Worm (Caenorhabditis elegans) whole organism, mixed stage, embryonic: Measurements from ENCODE around the gene Y82E9BR.22.

Source experiments
- blmp-1 ChIP-seq: fragments of 150-350 bp; optimal IDR thresholded peaks from 2 replicates; lab custom pipeline; 2014; ENCODE audit warnings: missing biosample characterization, missing genetic modification characterization
- elt-1 ChIP-seq: sonication (generic microtip); optimal IDR thresholded peaks from 2 replicates; lab custom pipeline; 2017; ENCODE audit warnings: missing genetic modification characterization, mild to moderate bottlenecking, missing compliant biosample characterization, antibody characterized with exemption, moderate library complexity, borderline replicate concordance; ENCODE audit not compliant: insufficient read depth
- elt-3 ChIP-seq: fragments of 150-350 bp; optimal IDR thresholded peaks from 2 replicates; lab custom pipeline; 2014; ENCODE audit warnings: missing biosample characterization, missing genetic modification characterization
- flh-1 ChIP-seq: fragments of 200-800 bp; sonication (Bioruptor generic); optimal IDR thresholded peaks from 2 replicates; lab custom pipeline; 2018; ENCODE audit warnings: mild to moderate bottlenecking, missing genetic modification characterization, moderate library complexity, missing compliant biosample characterization
- ham-2 ChIP-seq: fragments of 200-800 bp; sonication (Bioruptor generic); optimal IDR thresholded peaks from 2 replicates; lab custom pipeline; 2018; ENCODE audit warnings: mild to moderate bottlenecking, missing genetic modification characterization, missing compliant biosample characterization
- lsy-2 ChIP-seq: fragments of 150-350 bp; optimal IDR thresholded peaks from 2 replicates; lab custom pipeline; 2014; ENCODE audit warnings: missing biosample characterization, missing genetic modification characterization
- mep-1 ChIP-seq: fragments of 150-350 bp; optimal IDR thresholded peaks from 2 replicates; lab custom pipeline; 2017; ENCODE audit warnings: missing biosample characterization, missing genetic modification reagents, missing genetic modification characterization, inconsistent platforms
- mls-2 ChIP-seq: sonication (generic microtip); optimal IDR thresholded peaks from 2 replicates; lab custom pipeline; 2016; ENCODE audit warnings: mild to moderate bottlenecking, missing genetic modification characterization, moderate library complexity, missing compliant biosample characterization
- nhr-237 ChIP-seq: fragments of 150-350 bp; optimal IDR thresholded peaks from 2 replicates; lab custom pipeline; 2014; ENCODE audit warnings: missing biosample characterization, missing genetic modification characterization
- nhr-28 ChIP-seq: fragments of 150-350 bp; optimal IDR thresholded peaks from 2 replicates; lab custom pipeline; 2014; ENCODE audit warnings: missing biosample characterization, missing genetic modification characterization
- nhr-76 ChIP-seq: sonication (generic microtip); optimal IDR thresholded peaks from 2 replicates; lab custom pipeline; 2017; ENCODE audit warnings: missing biosample characterization, missing genetic modification characterization
- tbx-8 ChIP-seq: fragments of 200-800 bp; sonication (Bioruptor generic); optimal IDR thresholded peaks from 2 replicates; lab custom pipeline; 2018; ENCODE audit warnings: mild to moderate bottlenecking, missing genetic modification characterization, moderate library complexity, missing compliant biosample characterization
- unc-62 ChIP-seq: fragments of 150-350 bp; optimal IDR thresholded peaks from 2 replicates; lab custom pipeline; 2014; ENCODE audit warnings: missing biosample characterization, missing genetic modification reagents, missing genetic modification characterization
- ztf-11 ChIP-seq: fragments of 150-350 bp; optimal IDR thresholded peaks from 2 replicates; lab custom pipeline; 2014; ENCODE audit warnings: missing biosample characterization, missing genetic modification characterization

ce11 chrIII:1392763-1393162, 16.3 kb downstream of the Y82E9BR.22 start:
- TF ChIP-seq mls-2 (tag; lab: Kevin White, UChicago) (no peak), unc-62 (GFP tag; lab: Kevin White, UChicago) (no peak), elt-1 (no peak), mep-1 (tag; lab: Kevin White, UChicago) (no peak), ztf-11 (tag; lab: Kevin White, UChicago) (no peak), ham-2 (no peak), elt-3 (no peak), flh-1 (GFP tag; lab: Kevin White, UChicago) (no peak), nhr-28 (tag; lab: Kevin White, UChicago) (no peak), nhr-76 (tag; lab: Kevin White, UChicago) (no peak), nhr-237 (tag; lab: Kevin White, UChicago) (no peak), tbx-8 (no peak), blmp-1 (tag; lab: Kevin White, UChicago) (no peak), lsy-2 (tag; lab: Kevin White, UChicago) (no peak)
